Worm (Caenorhabditis elegans) whole organism, L3 larva: ENCODE data around the gene C15H7.4.

Experiments
- ZK546.5 ChIP-seq: sonication (generic microtip); optimal IDR thresholded peaks from 2 replicates; lab custom pipeline; 2017; ENCODE audit warnings: missing biosample characterization, missing genetic modification characterization
- aly-2 ChIP-seq: fragments of 150-350 bp; optimal IDR thresholded peaks from 2 replicates; lab custom pipeline; 2014; ENCODE audit warnings: missing biosample characterization, missing genetic modification characterization
- ama-1 ChIP-seq: fragments of 150-350 bp; optimal IDR thresholded peaks from 2 replicates; lab custom pipeline; 2018
- ceh-16 ChIP-seq: sonication (generic microtip); optimal IDR thresholded peaks from 2 replicates; lab custom pipeline; 2017; ENCODE audit warnings: missing biosample characterization, missing genetic modification characterization
- ceh-28 ChIP-seq: fragments of 150-350 bp; optimal IDR thresholded peaks from 2 replicates; lab custom pipeline; 2014; ENCODE audit warnings: missing biosample characterization, missing genetic modification reagents, missing genetic modification characterization
- ceh-82 ChIP-seq: fragments of 150-350 bp; optimal IDR thresholded peaks from 2 replicates; lab custom pipeline; 2014; ENCODE audit warnings: missing biosample characterization, missing genetic modification characterization
- ceh-9 ChIP-seq: sonication (generic microtip); optimal IDR thresholded peaks from 2 replicates; lab custom pipeline; 2018; ENCODE audit warnings: missing biosample characterization, missing genetic modification characterization
- daf-12 ChIP-seq: fragments of 150-350 bp; optimal IDR thresholded peaks from 2 replicates; lab custom pipeline; 2014; ENCODE audit warnings: missing biosample characterization, missing genetic modification reagents, missing genetic modification characterization
- egl-27 ChIP-seq: sonication (generic microtip); optimal IDR thresholded peaks from 4 replicates; lab custom pipeline; 2017; ENCODE audit warnings: missing biosample characterization, missing genetic modification reagents, missing genetic modification characterization
- egl-5 ChIP-seq: fragments of 150-350 bp; optimal IDR thresholded peaks from 2 replicates; lab custom pipeline; 2017; ENCODE audit warnings: missing biosample characterization, missing genetic modification reagents, missing genetic modification characterization, inconsistent platforms
- elt-2 ChIP-seq: sonication (generic microtip); optimal IDR thresholded peaks from 2 replicates; lab custom pipeline; 2016; ENCODE audit warnings: missing genetic modification reagents, mild to moderate bottlenecking, missing genetic modification characterization, missing compliant biosample characterization
- elt-3 ChIP-seq, 3 experiments: fragments of 150-350 bp in 1 of 3; sonication (generic microtip) in 2 of 3; optimal IDR thresholded peaks; 2 replicates in 2 of 3; 4 replicates in 1 of 3; lab custom pipeline; 2014 to 2017; ENCODE audit warnings: missing biosample characterization in 3 of 3, missing genetic modification characterization in 3 of 3
- fkh-2 ChIP-seq: fragments of 150-350 bp; optimal IDR thresholded peaks from 2 replicates; lab custom pipeline; 2014; ENCODE audit warnings: missing biosample characterization, missing genetic modification reagents, missing genetic modification characterization
- fos-1 ChIP-seq: fragments of 150-350 bp; optimal IDR thresholded peaks from 2 replicates; lab custom pipeline; 2014; ENCODE audit warnings: missing biosample characterization, missing genetic modification characterization
- hmg-11 ChIP-seq: sonication (generic microtip); optimal IDR thresholded peaks from 2 replicates; lab custom pipeline; 2016; ENCODE audit warnings: missing genetic modification characterization, missing compliant biosample characterization
- jun-1 ChIP-seq: fragments of 150-350 bp; optimal IDR thresholded peaks from 2 replicates; lab custom pipeline; 2014; ENCODE audit warnings: missing biosample characterization, missing genetic modification reagents, missing genetic modification characterization
- lsy-12 ChIP-seq: sonication (generic microtip); optimal IDR thresholded peaks from 2 replicates; lab custom pipeline; 2016; ENCODE audit warnings: mild to moderate bottlenecking, missing genetic modification characterization, missing compliant biosample characterization
- mdl-1 ChIP-seq: fragments of 150-350 bp; optimal IDR thresholded peaks from 2 replicates; lab custom pipeline; 2014; ENCODE audit warnings: missing biosample characterization, missing genetic modification characterization
- mml-1 ChIP-seq: fragments of 150-350 bp; sonication (generic microtip); optimal IDR thresholded peaks from 3 replicates; lab custom pipeline; 2014; ENCODE audit warnings: missing biosample characterization, missing genetic modification characterization
- nfya-1 ChIP-seq: sonication (generic microtip); optimal IDR thresholded peaks from 2 replicates; lab custom pipeline; 2017; ENCODE audit warnings: missing genetic modification characterization, mild to moderate bottlenecking, missing compliant biosample characterization, antibody characterized with exemption, moderate library complexity; ENCODE audit not compliant: insufficient read depth
- nhr-11 ChIP-seq: fragments of 150-350 bp; optimal IDR thresholded peaks from 2 replicates; lab custom pipeline; 2014; ENCODE audit warnings: missing biosample characterization, missing genetic modification characterization
- nhr-12 ChIP-seq: fragments of 150-350 bp; optimal IDR thresholded peaks from 2 replicates; lab custom pipeline; 2014; ENCODE audit warnings: missing biosample characterization, missing genetic modification characterization
- nhr-23 ChIP-seq: fragments of 150-350 bp; optimal IDR thresholded peaks from 2 replicates; lab custom pipeline; 2014; ENCODE audit warnings: missing biosample characterization, missing genetic modification reagents, missing genetic modification characterization
- nhr-237 ChIP-seq: fragments of 150-350 bp; optimal IDR thresholded peaks from 2 replicates; lab custom pipeline; 2014; ENCODE audit warnings: missing biosample characterization, missing genetic modification characterization
- nhr-67 ChIP-seq: fragments of 150-350 bp; optimal IDR thresholded peaks from 2 replicates; lab custom pipeline; 2014; ENCODE audit warnings: missing biosample characterization, missing genetic modification characterization
- nhr-76 ChIP-seq: fragments of 150-350 bp; sonication (generic microtip); optimal IDR thresholded peaks from 5 replicates; lab custom pipeline; 2014; ENCODE audit warnings: missing biosample characterization, missing genetic modification characterization
- pha-4 ChIP-seq: fragments of 150-350 bp; optimal IDR thresholded peaks from 2 replicates; lab custom pipeline; 2014; ENCODE audit warnings: missing biosample characterization, missing genetic modification reagents, missing genetic modification characterization
- pqm-1 ChIP-seq: fragments of 150-350 bp; optimal IDR thresholded peaks from 2 replicates; lab custom pipeline; 2017; ENCODE audit warnings: missing biosample characterization, missing genetic modification characterization, inconsistent platforms
- sea-2 ChIP-seq: fragments of 150-350 bp; sonication (generic microtip); optimal IDR thresholded peaks from 4 replicates; lab custom pipeline; 2014; ENCODE audit warnings: missing biosample characterization, missing genetic modification reagents, missing genetic modification characterization
- tbx-2 ChIP-seq: sonication (generic microtip); optimal IDR thresholded peaks from 2 replicates; lab custom pipeline; 2016; ENCODE audit warnings: mild to moderate bottlenecking, missing genetic modification characterization, missing compliant biosample characterization
- unc-39 ChIP-seq: sonication (generic microtip); optimal IDR thresholded peaks from 4 replicates; lab custom pipeline; 2017; ENCODE audit warnings: missing biosample characterization, missing genetic modification characterization
- unc-62 ChIP-seq: fragments of 150-350 bp; sonication (generic microtip); optimal IDR thresholded peaks from 4 replicates; lab custom pipeline; 2014; ENCODE audit warnings: missing biosample characterization, missing genetic modification reagents, missing genetic modification characterization
- zag-1 ChIP-seq: fragments of 150-350 bp; optimal IDR thresholded peaks from 2 replicates; lab custom pipeline; 2014; ENCODE audit warnings: missing biosample characterization, missing genetic modification characterization
- ztf-11 ChIP-seq: fragments of 150-350 bp; optimal IDR thresholded peaks from 2 replicates; lab custom pipeline; 2014; ENCODE audit warnings: missing biosample characterization, missing genetic modification characterization
- ztf-4 ChIP-seq: fragments of 150-350 bp; optimal IDR thresholded peaks from 2 replicates; lab custom pipeline; 2014; ENCODE audit warnings: missing biosample characterization, missing genetic modification characterization

The C15H7.4 gene

DNA sequence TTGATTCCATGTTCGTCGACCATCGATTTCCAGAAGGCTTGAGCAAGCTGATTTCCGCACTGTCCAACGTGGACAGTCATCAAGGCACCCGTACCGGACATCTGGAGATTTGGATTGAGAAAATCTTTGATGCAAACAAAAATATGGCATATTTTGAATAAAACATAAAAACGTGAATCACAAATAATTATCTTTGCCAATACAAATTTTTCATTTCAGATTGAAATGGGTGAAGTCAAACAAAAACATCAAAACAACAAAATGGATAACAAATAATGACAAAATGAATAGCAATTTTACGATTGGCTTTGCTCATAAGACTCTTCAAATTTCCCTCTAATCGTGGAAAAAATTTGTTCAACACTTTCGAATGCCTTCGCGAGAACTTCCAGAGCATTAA is 26.6 kb downstream of the C15H7.4 start, which contains the start of gene tbg-1:
TSS of gene tbg-1 (minus strand) at position 101 of the 400 bp plus-strand sequence.
- TF ChIP-seq nhr-76 (no peak), elt-2 (tag; lab: Kevin White, UChicago) (no peak), ztf-11 (tag; lab: Kevin White, UChicago) (no peak), ztf-4 (tag; lab: Kevin White, UChicago) (no peak), mml-1 (tag; lab: Kevin White, UChicago) (no peak), hmg-11 (tag; lab: Kevin White, UChicago) (no peak), lsy-12 (tag; lab: Kevin White, UChicago) (no peak), nhr-11 (tag; lab: Kevin White, UChicago) (no peak), jun-1 (tag; lab: Kevin White, UChicago) (no peak), ceh-82 (tag; lab: Kevin White, UChicago) (no peak), unc-62 (no peak), nhr-67 (tag; lab: Kevin White, UChicago) (no peak), nfya-1 (tag; lab: Kevin White, UChicago) (no peak), egl-5 (no peak), nhr-12 (no peak), sea-2 (GFP tag; lab: Kevin White, UChicago) (no peak)

DNA sequence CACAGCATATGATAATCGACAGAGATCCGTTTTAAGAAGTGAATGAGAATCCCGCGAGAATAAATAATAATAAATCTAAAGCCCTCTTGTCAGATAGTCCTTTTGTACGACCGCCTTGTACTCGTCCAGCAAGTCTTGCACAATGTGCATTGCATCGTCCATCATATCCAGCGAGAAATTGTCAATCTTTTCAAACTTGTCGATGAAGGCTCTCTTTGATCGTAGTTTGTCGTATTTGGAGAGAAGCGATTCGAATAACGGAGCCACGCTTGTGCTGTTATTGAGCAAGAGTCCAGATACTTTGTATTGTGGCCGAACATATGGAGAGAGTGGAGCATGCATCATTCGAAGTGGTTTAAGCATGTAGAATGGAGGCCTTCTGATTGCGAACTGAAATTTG is 29.1 kb downstream of the C15H7.4 start:
- TF ChIP-seq nfya-1 (tag; lab: Kevin White, UChicago), result no peak
- no peak for TF ChIP-seq zag-1 (tag; lab: Kevin White, UChicago)
- no peak for TF ChIP-seq elt-3 (tag; optimal IDR thresholded peaks at IDR 0.05; lab: Kevin White, UChicago)
- no peak for TF ChIP-seq mml-1 (tag; lab: Kevin White, UChicago)
- TF ChIP-seq sea-2 (GFP tag; lab: Kevin White, UChicago), result no peak
- TF ChIP-seq nhr-67 (tag; lab: Kevin White, UChicago), result no peak
- peak; percentile 13 for TF ChIP-seq lsy-12 (tag; lab: Kevin White, UChicago)
- TF ChIP-seq ama-1, result peak; percentile 56
- TF ChIP-seq nhr-11 (tag; lab: Kevin White, UChicago), result no peak
- no peak for TF ChIP-seq ceh-82 (tag; lab: Kevin White, UChicago)
- no peak for TF ChIP-seq mdl-1 (tag; lab: Kevin White, UChicago)
- TF ChIP-seq daf-12 (tag; lab: Kevin White, UChicago), result no peak
- TF ChIP-seq nhr-23, result no peak
- no peak for TF ChIP-seq tbx-2 (tag; lab: Kevin White, UChicago)
- no peak for TF ChIP-seq unc-39 (tag; lab: Kevin White, UChicago)
- TF ChIP-seq nhr-237 (tag; lab: Kevin White, UChicago), result no peak
- no peak for TF ChIP-seq elt-2 (tag; lab: Kevin White, UChicago)
- TF ChIP-seq egl-27, result no peak
- peak; percentile 43 for TF ChIP-seq ztf-4 (tag; lab: Kevin White, UChicago)
- no peak for TF ChIP-seq fkh-2 (tag; lab: Kevin White, UChicago)
- no peak for TF ChIP-seq ceh-9 (tag; lab: Kevin White, UChicago)
- TF ChIP-seq ceh-16 (tag; lab: Kevin White, UChicago), result no peak
- TF ChIP-seq ZK546.5 (tag; lab: Kevin White, UChicago), result no peak

DNA sequence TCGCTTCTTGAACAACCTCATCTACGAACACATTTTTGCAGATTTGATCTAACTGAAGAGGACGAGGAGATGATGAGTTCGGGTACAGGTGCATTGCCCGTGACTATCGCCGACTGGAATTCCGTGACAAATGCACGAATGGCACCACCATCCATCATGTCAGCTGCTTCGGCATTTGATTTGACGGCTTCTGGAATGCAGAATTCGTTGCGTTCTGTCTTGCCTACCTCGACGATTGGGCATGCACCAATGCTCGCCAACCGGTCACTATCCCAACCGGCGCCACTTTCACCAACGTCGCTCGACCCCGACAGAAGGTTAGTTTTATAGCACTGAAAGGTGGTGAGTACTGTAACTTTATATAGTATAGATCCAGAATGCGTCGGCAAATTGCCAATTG is 32.2 kb downstream of the C15H7.4 start:
- TF ChIP-seq zag-1 (tag; lab: Kevin White, UChicago), result no peak
- no peak for TF ChIP-seq daf-12 (tag; lab: Kevin White, UChicago)
- TF ChIP-seq nhr-23, result no peak
- no peak for TF ChIP-seq unc-39 (tag; lab: Kevin White, UChicago)
- no peak for TF ChIP-seq fos-1 (tag; lab: Kevin White, UChicago)
- no peak for TF ChIP-seq nhr-12
- no peak for TF ChIP-seq hmg-11 (tag; lab: Kevin White, UChicago)
- TF ChIP-seq ZK546.5 (tag; lab: Kevin White, UChicago), result no peak
- TF ChIP-seq nhr-237 (tag; lab: Kevin White, UChicago), result no peak
- no peak for TF ChIP-seq ceh-9 (tag; lab: Kevin White, UChicago)
- no peak for TF ChIP-seq ztf-11 (tag; lab: Kevin White, UChicago)
- TF ChIP-seq elt-2 (tag; lab: Kevin White, UChicago), result no peak
- TF ChIP-seq fkh-2 (tag; lab: Kevin White, UChicago), result no peak
- no peak for TF ChIP-seq ceh-28
- TF ChIP-seq egl-5, result no peak
- no peak for TF ChIP-seq ztf-4 (tag; lab: Kevin White, UChicago)
- TF ChIP-seq aly-2, result no peak

DNA sequence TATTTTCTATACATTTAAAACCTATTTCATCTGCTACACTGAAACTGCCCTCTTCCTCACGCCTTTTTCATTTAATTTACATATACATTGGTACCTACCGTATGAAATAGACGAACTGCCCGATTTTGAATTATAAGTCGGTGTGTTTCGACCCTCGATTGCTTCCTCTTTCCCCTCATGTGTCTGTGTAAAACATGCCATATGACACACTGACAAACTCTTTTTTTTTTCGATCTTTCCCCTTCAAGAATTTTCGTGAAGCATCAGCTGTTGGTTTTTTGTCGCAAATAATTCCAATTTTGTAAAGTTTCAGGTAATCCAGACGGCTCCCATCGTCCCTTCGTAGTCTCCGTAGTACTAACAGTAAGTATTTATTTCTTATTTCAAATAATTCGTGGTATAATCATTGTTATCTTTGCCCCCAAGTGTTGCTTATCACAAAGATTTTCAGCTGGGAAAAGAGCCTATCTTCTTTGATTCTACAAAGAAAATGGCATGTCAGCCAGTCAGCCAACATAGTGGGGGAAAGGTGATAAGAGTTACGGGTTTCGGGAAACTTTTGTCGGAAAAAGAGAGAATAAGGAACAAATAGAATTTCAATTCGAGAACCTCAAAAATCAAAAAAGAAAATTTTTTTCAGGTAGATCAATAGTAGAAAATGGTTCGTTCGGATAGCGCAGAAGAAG is 33.7 kb downstream of the C15H7.4 start:
- TF ChIP-seq ama-1 (peak; percentile 54), fkh-2 (tag; lab: Kevin White, UChicago) (no peak), nhr-237 (tag; lab: Kevin White, UChicago) (no peak), elt-2 (tag; lab: Kevin White, UChicago) (peak; percentile 91), pqm-1 (tag; lab: Kevin White, UChicago) (peak; percentile 63), pha-4 (tag; lab: Kevin White, UChicago) (peak; percentile 23)
